Worm (Caenorhabditis elegans) whole organism, L4 larva: ENCODE measurements around the gene C18H7.4.
A peak's percentile ranks its signal among the peaks of the same experiment; 100 is the strongest.

Source experiments
- ceh-44 ChIP-seq: fragments of 200-800 bp; sonication (Bioruptor generic); IDR thresholded peaks from 2 replicates; pipeline ENCODE4 v1.3.6; 2022; ENCODE audit warnings: missing genetic modification reagents, missing genetic modification characterization, missing compliant biosample characterization
- ces-1 ChIP-seq: fragments of 150-350 bp; sonication (generic microtip); optimal IDR thresholded peaks from 4 replicates; lab custom pipeline; 2014; ENCODE audit warnings: missing biosample characterization, missing genetic modification reagents, missing genetic modification characterization
- dpl-1 ChIP-seq: fragments of 150-350 bp; optimal IDR thresholded peaks from 2 replicates; lab custom pipeline; 2014; ENCODE audit warnings: missing biosample characterization, missing genetic modification reagents, missing genetic modification characterization
- jun-1 ChIP-seq: fragments of 150-350 bp; optimal IDR thresholded peaks from 2 replicates; lab custom pipeline; 2014; ENCODE audit warnings: missing biosample characterization, missing genetic modification reagents, missing genetic modification characterization
- lsy-2 ChIP-seq, 2 experiments: fragments of 150-350 bp in 1 of 2; sonication (generic microtip) in 1 of 2; optimal IDR thresholded peaks; 2 replicates each; lab custom pipeline; 2014 to 2017; ENCODE audit warnings: missing biosample characterization in 2 of 2, missing genetic modification characterization in 2 of 2
- nhr-77 ChIP-seq: fragments of 150-350 bp; optimal IDR thresholded peaks from 2 replicates; lab custom pipeline; 2014; ENCODE audit warnings: missing biosample characterization, missing genetic modification characterization
- skn-1 ChIP-seq: fragments of 150-350 bp; optimal IDR thresholded peaks from 2 replicates; lab custom pipeline; 2014; ENCODE audit warnings: missing biosample characterization, missing genetic modification characterization
- ztf-11 ChIP-seq: fragments of 150-350 bp; optimal IDR thresholded peaks from 2 replicates; lab custom pipeline; 2014; ENCODE audit warnings: missing biosample characterization, missing genetic modification characterization

- TF ChIP-seq ceh-44 (0 out of 2 replicates have a peak, but pooled peaks have one; percentile 35), ztf-11 (no peak), dpl-1 (GFP tag; lab: Kevin White, UChicago) (no peak), ces-1 (GFP tag; lab: Kevin White, UChicago) (no peak), skn-1 (no peak), lsy-2 (tag; optimal IDR thresholded peaks at IDR 0.05; lab: Kevin White, UChicago) (no peak), jun-1 (tag; lab: Kevin White, UChicago) (peak; percentile 55), nhr-77 (tag; lab: Kevin White, UChicago) (peak; percentile 27)
Observed at ce11 chrIV:620324-620723, 27.2 kb downstream of the C18H7.4 start.
